Worm (Caenorhabditis elegans) whole organism, late embryonic: ENCODE results near the gene F47B8.2.

ENCODE experiments used
- C08G9.2 ChIP-seq: sonication (generic microtip); optimal IDR thresholded peaks from 2 replicates; lab custom pipeline; 2016; ENCODE audit warnings: mild to moderate bottlenecking, missing genetic modification characterization, moderate library complexity, missing compliant biosample characterization
- C38D4.7 ChIP-seq: fragments of 200-800 bp; sonication (Bioruptor generic); optimal IDR thresholded peaks from 2 replicates; lab custom pipeline; 2018; ENCODE audit warnings: mild to moderate bottlenecking, missing genetic modification characterization, moderate library complexity, missing compliant biosample characterization
- T23F11.4 ChIP-seq: fragments of 200-800 bp; sonication (Bioruptor generic); optimal IDR thresholded peaks from 2 replicates; lab custom pipeline; 2018; ENCODE audit warnings: mild to moderate bottlenecking, missing genetic modification characterization, missing compliant biosample characterization
- Y22D7AL.16 ChIP-seq: sonication (generic microtip); optimal IDR thresholded peaks from 2 replicates; lab custom pipeline; 2016; ENCODE audit warnings: missing genetic modification characterization, missing compliant biosample characterization
- ama-1 ChIP-seq: fragments of 150-350 bp; optimal IDR thresholded peaks from 2 replicates; lab custom pipeline; 2014
- ceh-14 ChIP-seq: sonication (generic microtip); optimal IDR thresholded peaks from 2 replicates; lab custom pipeline; 2016; ENCODE audit warnings: missing genotype, missing genetic modification characterization, missing compliant biosample characterization
- ceh-18 ChIP-seq: sonication (generic microtip); optimal IDR thresholded peaks from 2 replicates; lab custom pipeline; 2016; ENCODE audit warnings: missing genetic modification characterization, missing compliant biosample characterization
- ceh-31 ChIP-seq: sonication (generic microtip); optimal IDR thresholded peaks from 2 replicates; lab custom pipeline; 2016; ENCODE audit warnings: missing genetic modification characterization, missing compliant biosample characterization
- ceh-34 ChIP-seq: sonication (generic microtip); optimal IDR thresholded peaks from 2 replicates; lab custom pipeline; 2016; ENCODE audit warnings: mild to moderate bottlenecking, missing genetic modification characterization, missing compliant biosample characterization
- ceh-48 ChIP-seq: sonication (generic microtip); optimal IDR thresholded peaks from 2 replicates; lab custom pipeline; 2016; ENCODE audit warnings: missing genetic modification characterization, inconsistent platforms, missing compliant biosample characterization
- ceh-9 ChIP-seq: sonication (generic microtip); optimal IDR thresholded peaks from 2 replicates; lab custom pipeline; 2016; ENCODE audit warnings: mild to moderate bottlenecking, missing genetic modification characterization, inconsistent platforms, missing compliant biosample characterization
- dmd-4 ChIP-seq: sonication (generic microtip); optimal IDR thresholded peaks from 2 replicates; lab custom pipeline; 2016; ENCODE audit warnings: borderline replicate concordance, missing genetic modification characterization, missing compliant biosample characterization
- dve-1 ChIP-seq: sonication (generic microtip); optimal IDR thresholded peaks from 2 replicates; lab custom pipeline; 2017; ENCODE audit warnings: antibody characterized with exemption, mild to moderate bottlenecking, missing genetic modification characterization, missing compliant biosample characterization
- elt-2 ChIP-seq: sonication (generic microtip); optimal IDR thresholded peaks from 2 replicates; lab custom pipeline; 2016; ENCODE audit warnings: missing genetic modification reagents, missing genetic modification characterization, missing compliant biosample characterization
- ets-4 ChIP-seq: sonication (generic microtip); optimal IDR thresholded peaks from 2 replicates; lab custom pipeline; 2016; ENCODE audit warnings: missing genetic modification characterization, missing compliant biosample characterization
- eyg-1 ChIP-seq: sonication (generic microtip); optimal IDR thresholded peaks from 2 replicates; lab custom pipeline; 2016; ENCODE audit warnings: missing genotype, missing genetic modification characterization, missing compliant biosample characterization
- hlh-15 ChIP-seq: sonication (generic microtip); optimal IDR thresholded peaks from 2 replicates; lab custom pipeline; 2016; ENCODE audit warnings: missing genetic modification characterization, missing compliant biosample characterization
- hlh-30 ChIP-seq: sonication (generic microtip); optimal IDR thresholded peaks from 2 replicates; lab custom pipeline; 2017; ENCODE audit warnings: antibody characterized with exemption, missing genetic modification characterization, missing compliant biosample characterization; ENCODE audit not compliant: insufficient read depth
- hlh-8 ChIP-seq: sonication (generic microtip); optimal IDR thresholded peaks from 2 replicates; lab custom pipeline; 2016; ENCODE audit warnings: missing genotype, missing genetic modification characterization, missing compliant biosample characterization
- madf-2 ChIP-seq: sonication (generic microtip); optimal IDR thresholded peaks from 2 replicates; lab custom pipeline; 2017; ENCODE audit warnings: missing genetic modification characterization, missing compliant biosample characterization
- mec-3 ChIP-seq: sonication (generic microtip); optimal IDR thresholded peaks from 2 replicates; lab custom pipeline; 2016; ENCODE audit warnings: borderline replicate concordance, missing genetic modification characterization, missing compliant biosample characterization
- nfya-1 ChIP-seq: sonication (generic microtip); optimal IDR thresholded peaks from 2 replicates; lab custom pipeline; 2017; ENCODE audit warnings: missing genetic modification characterization, mild to moderate bottlenecking, missing compliant biosample characterization, antibody characterized with exemption, moderate library complexity
- npax-4 ChIP-seq: sonication (generic microtip); optimal IDR thresholded peaks from 2 replicates; lab custom pipeline; 2016; ENCODE audit warnings: missing genetic modification characterization, missing compliant biosample characterization
- odd-2 ChIP-seq: sonication (generic microtip); optimal IDR thresholded peaks from 2 replicates; lab custom pipeline; 2017; ENCODE audit warnings: antibody characterized with exemption, mild to moderate bottlenecking, missing genetic modification characterization, missing compliant biosample characterization
- pag-3 ChIP-seq: sonication (generic microtip); optimal IDR thresholded peaks from 2 replicates; lab custom pipeline; 2016; ENCODE audit warnings: missing compliant biosample characterization, missing genetic modification characterization, borderline replicate concordance
- pax-1 ChIP-seq: fragments of 150-350 bp; optimal IDR thresholded peaks from 2 replicates; lab custom pipeline; 2014; ENCODE audit warnings: missing biosample characterization, missing genetic modification characterization
- pha-2 ChIP-seq: sonication (generic microtip); optimal IDR thresholded peaks from 2 replicates; lab custom pipeline; 2017; ENCODE audit warnings: mild to moderate bottlenecking, missing genetic modification characterization, missing compliant biosample characterization
- pha-4 ChIP-seq: fragments of 150-350 bp; optimal IDR thresholded peaks from 2 replicates; lab custom pipeline; 2018; ENCODE audit warnings: missing biosample characterization, missing genetic modification reagents, missing genetic modification characterization
- pqm-1 ChIP-seq: sonication (generic microtip); optimal IDR thresholded peaks from 2 replicates; lab custom pipeline; 2016; ENCODE audit warnings: missing genetic modification characterization, missing compliant biosample characterization
- pros-1 ChIP-seq: fragments of 150-350 bp; optimal IDR thresholded peaks from 2 replicates; lab custom pipeline; 2014; ENCODE audit warnings: missing biosample characterization, missing genetic modification reagents, missing genetic modification characterization
- ref-2 ChIP-seq: sonication (generic microtip); optimal IDR thresholded peaks from 2 replicates; lab custom pipeline; 2016; ENCODE audit warnings: missing genetic modification characterization, missing compliant biosample characterization
- syd-9 ChIP-seq: sonication (generic microtip); optimal IDR thresholded peaks from 2 replicates; lab custom pipeline; 2016; ENCODE audit warnings: mild to moderate bottlenecking, missing genetic modification characterization, moderate library complexity, missing compliant biosample characterization
- tbx-2 ChIP-seq: sonication (generic microtip); optimal IDR thresholded peaks from 2 replicates; lab custom pipeline; 2016; ENCODE audit warnings: missing genetic modification characterization, missing compliant biosample characterization
- tbx-7 ChIP-seq: sonication (generic microtip); optimal IDR thresholded peaks from 2 replicates; lab custom pipeline; 2016; ENCODE audit warnings: missing genotype, missing genetic modification characterization, missing compliant biosample characterization
- unc-42 ChIP-seq: sonication (generic microtip); optimal IDR thresholded peaks from 2 replicates; lab custom pipeline; 2016; ENCODE audit warnings: missing genotype, missing genetic modification characterization, missing compliant biosample characterization
- unc-86 ChIP-seq: sonication (generic microtip); optimal IDR thresholded peaks from 2 replicates; lab custom pipeline; 2016; ENCODE audit warnings: missing genetic modification characterization, missing compliant biosample characterization
- ztf-16 ChIP-seq: sonication (generic microtip); optimal IDR thresholded peaks from 2 replicates; lab custom pipeline; 2017; ENCODE audit warnings: missing genetic modification characterization, missing compliant biosample characterization

The F47B8.2 gene

ce11 chrV:14355738-14356368 lies 39.4 kb upstream of the F47B8.2 start, which contains the start of gene cyn-1:
cyn-1 (plus strand) TSS chrV:14356076.
- peak; percentile 25 for TF ChIP-seq tbx-2 (tag; lab: Kevin White, UChicago)
- TF ChIP-seq hlh-8 (tag; lab: Kevin White, UChicago), result no peak
- TF ChIP-seq ceh-48 (tag; lab: Kevin White, UChicago), result peak; percentile 28
- TF ChIP-seq ceh-31 (tag; lab: Kevin White, UChicago), result peak; percentile 52
- no peak for TF ChIP-seq ztf-16 (tag; lab: Kevin White, UChicago)
- TF ChIP-seq pag-3, result no peak
- TF ChIP-seq dve-1 (tag; lab: Kevin White, UChicago), result peak; percentile 10
- no peak for TF ChIP-seq npax-4 (tag; lab: Kevin White, UChicago)
- TF ChIP-seq nfya-1 (tag; lab: Kevin White, UChicago), result peak; percentile 81
- peak; percentile 51 for TF ChIP-seq unc-42 (tag; lab: Kevin White, UChicago)
- TF ChIP-seq ceh-18 (tag; lab: Kevin White, UChicago), result peak; percentile 33
- TF ChIP-seq ceh-34 (tag; lab: Kevin White, UChicago), result peak; percentile 35
- TF ChIP-seq ref-2 (tag; lab: Kevin White, UChicago), result no peak

DNA sequence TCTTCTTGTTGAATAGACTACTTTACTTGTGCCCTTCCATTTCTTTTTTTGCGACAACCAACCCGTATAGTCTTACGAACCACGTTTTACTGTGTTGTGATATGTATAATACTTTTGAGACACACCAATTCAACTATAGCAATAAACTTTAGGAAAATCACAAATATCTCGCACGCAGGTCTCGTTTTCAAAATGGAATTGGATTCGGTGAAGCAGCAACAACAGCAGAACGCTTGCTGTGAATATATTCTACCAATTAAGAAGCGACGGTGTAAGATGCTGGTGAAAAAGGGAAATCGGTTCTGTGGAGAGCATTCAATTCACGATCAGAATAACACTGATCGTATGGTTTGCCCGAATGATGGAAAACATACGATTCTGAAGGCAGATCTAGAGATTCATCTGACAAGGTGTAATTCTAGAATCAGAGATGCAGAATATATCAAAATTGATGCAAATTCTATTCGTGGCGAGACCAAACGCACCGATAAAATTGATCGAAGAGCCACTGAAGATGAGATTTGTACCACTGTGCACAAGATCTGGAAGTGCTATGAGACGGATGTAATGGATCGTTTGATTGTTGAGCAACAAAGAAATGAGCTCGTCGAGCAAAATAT lies 37.9 kb upstream of the F47B8.2 start, which contains the start of gene Y49A3A.3:
Y49A3A.3 (plus strand) TSS at position 153 of the 620 bp plus-strand sequence.
- TF ChIP-seq ama-1 (lab: Kevin White, UChicago) (peak; percentile 52), unc-86 (no peak), hlh-15 (tag; lab: Kevin White, UChicago) (no peak), pha-2 (tag; lab: Kevin White, UChicago) (no peak), ets-4 (tag; lab: Kevin White, UChicago) (no peak), pros-1 (no peak), ceh-14 (tag; lab: Kevin White, UChicago) (no peak)

- no peak for TF ChIP-seq eyg-1
- no peak for TF ChIP-seq ztf-16 (tag; lab: Kevin White, UChicago)
- TF ChIP-seq tbx-7, result no peak
- no peak for TF ChIP-seq pqm-1 (tag; lab: Kevin White, UChicago)
- no peak for TF ChIP-seq odd-2
- TF ChIP-seq hlh-30 (tag; lab: Kevin White, UChicago), result no peak
- no peak for TF ChIP-seq unc-86
- TF ChIP-seq Y22D7AL.16 (tag; lab: Kevin White, UChicago), result no peak
- no peak for TF ChIP-seq pag-3
- no peak for TF ChIP-seq pha-4 (tag; lab: Kevin White, UChicago)
- no peak for TF ChIP-seq dve-1 (tag; lab: Kevin White, UChicago)
These were observed 35.6 kb upstream of the F47B8.2 start for ce11 chrV:14352032-14352431.

ce11 chrV:14351629-14352028 lies 35.2 kb upstream of the F47B8.2 start, which contains the start of gene vha-13:
vha-13 (plus strand) TSS chrV:14351709.
- TF ChIP-seq T23F11.4, result no peak
- TF ChIP-seq pax-1 (tag; lab: Kevin White, UChicago), result no peak
- TF ChIP-seq ceh-31 (tag; lab: Kevin White, UChicago), result no peak
- no peak for TF ChIP-seq ref-2 (tag; lab: Kevin White, UChicago)
- no peak for TF ChIP-seq hlh-15 (tag; lab: Kevin White, UChicago)
- TF ChIP-seq C08G9.2, result no peak
- TF ChIP-seq elt-2, result no peak
- TF ChIP-seq mec-3 (tag; lab: Kevin White, UChicago), result no peak
- no peak for TF ChIP-seq madf-2 (tag; lab: Kevin White, UChicago)
- TF ChIP-seq C38D4.7 (GFP tag; lab: Kevin White, UChicago), result no peak
- TF ChIP-seq hlh-8 (tag; lab: Kevin White, UChicago), result no peak
- no peak for TF ChIP-seq pqm-1 (tag; lab: Kevin White, UChicago)
- no peak for TF ChIP-seq hlh-30 (tag; lab: Kevin White, UChicago)
- TF ChIP-seq dmd-4 (tag; lab: Kevin White, UChicago), result no peak
- TF ChIP-seq syd-9 (tag; lab: Kevin White, UChicago), result no peak
- no peak for TF ChIP-seq ceh-9 (tag; lab: Kevin White, UChicago)
